Worm (Caenorhabditis elegans): Measurements from ENCODE around the gene sups-1.
A peak's percentile ranks its signal among the peaks of the same experiment; 100 is the strongest.

The sups-1 gene

DNA sequence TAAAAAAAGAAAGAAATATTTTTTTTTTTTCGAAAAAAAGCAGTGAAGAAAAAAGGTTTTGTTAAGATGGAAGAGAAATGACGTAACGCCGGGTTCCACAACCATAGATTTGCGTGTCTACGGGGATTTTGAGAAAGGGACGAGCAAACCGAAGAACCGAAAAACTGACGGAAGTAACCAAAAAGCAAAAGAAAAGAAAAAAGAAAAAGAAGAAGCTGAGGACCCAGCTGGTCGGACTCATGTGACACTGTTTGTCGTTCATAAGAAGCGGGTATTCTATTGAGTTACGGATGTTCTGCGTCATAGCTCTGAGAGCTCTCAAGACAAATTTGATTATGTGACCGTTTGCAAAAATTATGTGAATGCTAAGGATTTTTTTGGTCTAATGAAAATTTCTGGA lies 21.2 kb upstream of the sups-1 start:
- TF ChIP-seq med-1 (GFP tag; optimal IDR thresholded peaks at IDR 0.05; ENCODE audit: insufficient read depth): no peak
- no peak for TF ChIP-seq ztf-29 (GFP tag; IDR thresholded peaks at IDR 0.05)
- no peak for TF ChIP-seq ref-1 (GFP tag; conservative IDR thresholded peaks at IDR 0.05)
- TF ChIP-seq T22C8.4 (GFP tag; IDR thresholded peaks at IDR 0.05): no peak
- no peak for TF ChIP-seq ztf-23 (GFP tag; IDR thresholded peaks at IDR 0.05)
- TF ChIP-seq tab-1 (GFP tag; IDR thresholded peaks at IDR 0.05): no peak
- no peak for TF ChIP-seq cog-1 (tag; optimal IDR thresholded peaks at IDR 0.05)
- TF ChIP-seq klf-2 (GFP tag; conservative IDR thresholded peaks at IDR 0.05): no peak
- no peak for TF ChIP-seq flt-1 (GFP tag; IDR thresholded peaks at IDR 0.05)

DNA sequence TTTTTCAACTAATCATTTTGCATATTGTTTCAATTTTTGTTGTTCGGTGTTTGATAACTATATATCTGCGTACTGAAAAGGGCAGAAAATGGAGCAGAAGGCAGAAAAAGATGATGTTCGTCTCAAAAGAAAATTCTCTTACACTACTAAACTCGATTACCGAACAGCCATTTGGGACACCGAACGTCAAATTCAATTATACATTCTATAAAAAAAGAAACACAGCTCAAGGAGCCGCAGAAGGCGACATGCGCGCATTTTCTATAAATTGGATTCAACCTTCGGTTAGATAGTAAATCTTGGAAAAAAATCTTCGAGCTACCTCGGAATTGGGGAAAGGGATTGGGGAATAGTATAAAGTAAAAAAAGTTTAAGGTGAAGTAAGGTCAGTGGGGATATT lies 20.7 kb upstream of the sups-1 start:
- TF ChIP-seq T22C8.4 (GFP tag; IDR thresholded peaks at IDR 0.05): no peak
- TF ChIP-seq flt-1 (GFP tag; IDR thresholded peaks at IDR 0.05): no peak
- TF ChIP-seq ref-1 (GFP tag; conservative IDR thresholded peaks at IDR 0.05): no peak
- TF ChIP-seq med-1 (GFP tag; optimal IDR thresholded peaks at IDR 0.05; ENCODE audit: insufficient read depth): no peak
- no peak for TF ChIP-seq klf-2 (GFP tag; conservative IDR thresholded peaks at IDR 0.05)
- TF ChIP-seq ztf-29 (GFP tag; IDR thresholded peaks at IDR 0.05): no peak
- no peak for TF ChIP-seq ztf-23 (GFP tag; IDR thresholded peaks at IDR 0.05)
- TF ChIP-seq tab-1 (GFP tag; IDR thresholded peaks at IDR 0.05): no peak
- TF ChIP-seq cog-1 (tag; optimal IDR thresholded peaks at IDR 0.05): no peak

DNA sequence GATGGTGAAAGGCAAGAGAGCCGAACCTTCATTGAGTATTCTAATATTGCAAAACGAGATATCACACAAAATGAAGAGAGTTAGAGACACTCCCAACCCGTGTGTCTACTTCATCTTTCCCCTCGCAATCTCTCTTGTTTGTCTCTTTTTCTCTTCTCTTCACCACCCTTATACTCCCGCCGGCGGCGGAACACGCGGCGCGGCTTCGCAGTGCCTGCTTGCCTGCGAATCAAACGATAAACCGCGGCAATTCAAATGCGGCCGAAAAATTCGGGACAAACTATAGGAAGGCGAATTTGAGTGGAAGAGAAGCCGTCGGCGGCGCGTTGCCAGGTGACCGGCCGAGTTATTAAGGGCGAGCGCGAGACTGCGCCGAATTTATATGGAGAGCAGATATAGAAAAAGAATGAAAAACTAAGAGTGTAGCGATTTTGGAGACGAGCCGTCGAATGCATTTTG lies 19.3 kb upstream of the sups-1 start, which contains the start of gene klp-13:
TSS of gene klp-13 (plus strand) at position 409 of the 459 bp plus-strand sequence.
- TF ChIP-seq cog-1 (tag; optimal IDR thresholded peaks at IDR 0.05) (peak; percentile 91), ref-1 (GFP tag; conservative IDR thresholded peaks at IDR 0.05) (0 out of 2 replicates have a peak, but pooled peaks have one; percentile 9), ztf-29 (GFP tag; IDR thresholded peaks at IDR 0.05) (peak; percentile 62; the same call in 1 of the 2 replicates), flt-1 (GFP tag; IDR thresholded peaks at IDR 0.05) (peak; percentile 41; the same call in 1 of the 2 replicates), med-1 (GFP tag; optimal IDR thresholded peaks at IDR 0.05; ENCODE audit: insufficient read depth) (no peak), T22C8.4 (GFP tag; IDR thresholded peaks at IDR 0.05) (no peak), ztf-23 (GFP tag; IDR thresholded peaks at IDR 0.05) (peak; percentile 54; the same call in 1 of the 2 replicates)

DNA sequence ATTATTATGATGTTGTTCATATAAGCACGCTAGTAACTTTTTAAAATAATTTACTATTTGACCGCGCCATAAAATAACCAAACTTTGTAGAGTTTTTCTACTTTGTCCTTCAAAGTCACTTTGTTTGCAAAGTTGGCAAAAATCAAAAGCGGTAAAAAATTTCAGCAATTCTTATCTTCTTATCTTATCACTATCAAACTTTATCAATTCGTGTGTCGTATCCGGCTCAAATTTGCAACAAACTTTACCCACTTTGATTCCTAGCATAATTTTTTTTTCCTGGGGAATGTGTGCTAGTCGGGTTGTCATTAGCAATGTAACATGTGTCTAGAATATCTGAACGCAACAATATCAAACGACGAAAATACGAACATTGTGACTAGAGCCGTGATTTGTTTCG lies 18.2 kb upstream of the sups-1 start:
- TF ChIP-seq flt-1 (GFP tag; IDR thresholded peaks at IDR 0.05) (no peak), klf-2 (GFP tag; conservative IDR thresholded peaks at IDR 0.05) (no peak), T22C8.4 (GFP tag; IDR thresholded peaks at IDR 0.05) (no peak), tab-1 (GFP tag; IDR thresholded peaks at IDR 0.05) (no peak), ztf-23 (GFP tag; IDR thresholded peaks at IDR 0.05) (no peak), cog-1 (tag; optimal IDR thresholded peaks at IDR 0.05) (no peak), ref-1 (GFP tag; conservative IDR thresholded peaks at IDR 0.05) (no peak), med-1 (GFP tag; optimal IDR thresholded peaks at IDR 0.05; ENCODE audit: insufficient read depth) (no peak), ztf-29 (GFP tag; IDR thresholded peaks at IDR 0.05) (no peak)

DNA sequence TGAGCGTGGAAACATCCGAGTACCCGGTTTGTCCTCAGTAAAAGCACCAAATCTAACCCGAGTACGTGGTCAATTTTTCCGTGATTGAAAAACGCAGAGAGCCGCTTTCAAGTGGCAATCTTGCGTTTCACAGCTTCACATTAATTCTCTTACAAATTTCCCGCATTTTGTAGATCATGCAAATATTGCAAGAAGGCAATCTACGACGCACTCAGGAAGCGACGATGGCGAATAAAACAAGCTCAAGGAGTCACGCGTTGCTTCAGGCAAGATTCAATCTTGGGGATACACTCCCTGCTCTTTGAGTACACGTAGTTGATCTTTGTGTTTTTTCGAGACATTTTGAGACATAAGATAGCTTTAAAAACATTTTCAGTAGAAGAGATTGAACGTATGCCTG lies 16.0 kb upstream of the sups-1 start:
- TF ChIP-seq tab-1 (GFP tag; IDR thresholded peaks at IDR 0.05): no peak
- TF ChIP-seq med-1 (GFP tag; optimal IDR thresholded peaks at IDR 0.05; ENCODE audit: insufficient read depth): no peak
- no peak for TF ChIP-seq ref-1 (GFP tag; conservative IDR thresholded peaks at IDR 0.05)
- TF ChIP-seq ztf-29 (GFP tag; IDR thresholded peaks at IDR 0.05): no peak
- TF ChIP-seq klf-2 (GFP tag; conservative IDR thresholded peaks at IDR 0.05): no peak
- TF ChIP-seq T22C8.4 (GFP tag; IDR thresholded peaks at IDR 0.05): no peak

DNA sequence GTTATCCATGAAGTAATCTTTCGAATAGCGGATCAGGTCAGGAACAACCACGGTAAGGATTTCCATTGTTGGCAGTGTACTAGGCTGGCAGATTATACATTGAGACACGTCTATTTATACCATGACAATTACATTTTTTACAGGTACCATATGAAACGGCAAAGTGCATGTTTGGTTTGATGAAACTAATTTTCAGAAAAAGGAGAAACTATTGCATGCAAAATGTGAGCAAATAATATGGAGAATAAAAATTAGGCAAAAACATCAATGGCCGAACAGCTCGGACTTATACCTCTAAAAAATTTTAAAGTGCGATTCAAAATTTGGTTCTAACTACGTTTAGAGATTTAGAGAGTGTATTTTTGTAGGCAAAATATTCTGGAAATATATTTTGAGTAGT lies 11.2 kb upstream of the sups-1 start, which contains the start of gene F22F4.5:
TSS of gene F22F4.5 (minus strand) at position 101 of the 400 bp plus-strand sequence.
- TF ChIP-seq klf-2 (GFP tag; conservative IDR thresholded peaks at IDR 0.05) (no peak), ztf-23 (GFP tag; IDR thresholded peaks at IDR 0.05) (no peak), ref-1 (GFP tag; conservative IDR thresholded peaks at IDR 0.05) (no peak), cog-1 (tag; optimal IDR thresholded peaks at IDR 0.05) (no peak), tab-1 (GFP tag; IDR thresholded peaks at IDR 0.05) (no peak), ztf-29 (GFP tag; IDR thresholded peaks at IDR 0.05) (no peak), med-1 (GFP tag; optimal IDR thresholded peaks at IDR 0.05; ENCODE audit: insufficient read depth) (no peak), T22C8.4 (GFP tag; IDR thresholded peaks at IDR 0.05) (no peak), flt-1 (GFP tag; IDR thresholded peaks at IDR 0.05) (no peak)

DNA sequence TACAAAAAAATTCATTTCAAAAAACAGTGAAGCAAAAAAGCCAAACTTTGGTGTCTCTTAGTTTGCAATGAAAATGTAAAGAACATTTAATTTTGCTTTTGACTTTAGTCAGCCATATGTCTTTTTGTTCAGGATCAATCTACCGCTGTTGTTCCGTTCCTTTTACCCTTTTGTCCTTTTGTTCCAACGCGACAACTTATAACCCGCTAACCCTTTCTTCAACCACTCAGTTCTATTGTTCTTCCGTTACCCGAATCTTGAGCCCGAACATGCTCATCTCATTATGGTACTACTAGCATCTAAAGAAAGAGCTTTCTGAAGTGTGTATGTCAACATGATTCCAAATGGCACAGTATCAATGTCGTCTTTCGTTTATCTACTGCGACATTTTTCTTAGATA lies 9.9 kb upstream of the sups-1 start:
- no peak for TF ChIP-seq ztf-23 (GFP tag; IDR thresholded peaks at IDR 0.05)
- TF ChIP-seq cog-1 (tag; optimal IDR thresholded peaks at IDR 0.05): no peak
- TF ChIP-seq ztf-29 (GFP tag; IDR thresholded peaks at IDR 0.05): no peak
- no peak for TF ChIP-seq tab-1 (GFP tag; IDR thresholded peaks at IDR 0.05)
- no peak for TF ChIP-seq ref-1 (GFP tag; conservative IDR thresholded peaks at IDR 0.05)
- TF ChIP-seq klf-2 (GFP tag; conservative IDR thresholded peaks at IDR 0.05): no peak

DNA sequence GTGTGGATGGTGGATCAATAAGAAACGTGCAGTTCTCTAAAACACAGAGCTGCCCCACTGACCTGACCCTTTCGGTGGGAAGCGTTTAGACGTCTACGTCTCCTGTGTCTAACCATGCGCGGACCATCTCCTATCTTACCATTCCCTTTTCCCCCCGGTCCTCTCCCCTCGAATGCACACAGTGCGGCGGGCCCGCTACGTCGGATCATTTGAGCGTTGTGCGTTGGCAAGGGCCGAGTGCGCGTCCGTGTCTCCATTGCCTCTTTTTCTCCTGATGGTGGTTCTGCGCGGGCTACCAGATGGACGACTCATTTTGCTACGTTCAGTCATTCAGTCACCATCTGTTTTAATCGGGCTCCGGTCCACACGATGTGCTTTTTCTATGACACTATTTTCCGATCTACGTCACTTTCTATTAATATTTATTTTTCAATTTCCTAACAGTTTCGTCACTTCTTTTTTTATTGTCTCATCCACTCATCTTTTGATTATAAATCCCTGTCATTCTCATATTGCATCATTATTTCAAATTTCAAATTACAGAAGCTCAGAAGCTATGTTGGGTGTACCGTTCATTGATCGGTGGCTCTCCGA lies 8.2 kb upstream of the sups-1 start, which contains the start of gene inx-3:
TSS of gene inx-3 (plus strand) at position 544 of the 594 bp plus-strand sequence.
- 0 out of 2 replicates have a peak, but pooled peaks have one; percentile 4 for TF ChIP-seq flt-1 (GFP tag; IDR thresholded peaks at IDR 0.05)
- 0 out of 2 replicates have a peak, but pooled peaks have one; percentile 3 for TF ChIP-seq T22C8.4 (GFP tag; IDR thresholded peaks at IDR 0.05)
- no peak for TF ChIP-seq ztf-29 (GFP tag; IDR thresholded peaks at IDR 0.05)
- peak; percentile 53; the same call in 1 of the 2 replicates for TF ChIP-seq tab-1 (GFP tag; IDR thresholded peaks at IDR 0.05)
- no peak for TF ChIP-seq med-1 (GFP tag; optimal IDR thresholded peaks at IDR 0.05; ENCODE audit: insufficient read depth)
- no peak for TF ChIP-seq cog-1 (tag; optimal IDR thresholded peaks at IDR 0.05)
- 0 out of 2 replicates have a peak, but pooled peaks have one; percentile 55 for TF ChIP-seq ztf-23 (GFP tag; IDR thresholded peaks at IDR 0.05)
- no peak for TF ChIP-seq ref-1 (GFP tag; conservative IDR thresholded peaks at IDR 0.05)

DNA sequence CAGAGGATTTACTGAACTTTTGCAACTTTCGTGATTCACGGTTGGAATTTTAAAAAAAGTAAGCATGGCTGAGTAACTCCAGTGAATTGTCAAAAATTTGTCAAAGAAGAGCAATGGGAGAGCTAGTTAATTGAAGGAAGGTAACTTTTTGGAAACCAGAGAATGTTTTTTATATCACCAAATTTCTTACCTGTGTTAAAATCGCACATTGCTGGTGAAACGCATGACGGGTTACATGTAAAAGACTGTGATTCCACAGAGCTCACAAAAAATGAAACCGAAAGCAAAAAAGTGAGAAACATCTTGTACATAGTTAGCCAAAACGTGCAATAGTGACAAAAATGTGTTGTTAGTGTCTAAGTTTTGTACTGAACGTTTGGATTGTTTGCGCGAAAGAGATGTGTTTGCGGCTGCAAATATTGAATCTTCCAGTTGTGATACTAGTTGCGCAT lies 4.8 kb upstream of the sups-1 start, which contains the start of gene F22F4.9:
TSS of gene F22F4.9 (minus strand) at position 402 of the 452 bp plus-strand sequence.
- no peak for TF ChIP-seq T22C8.4 (GFP tag; IDR thresholded peaks at IDR 0.05)
- TF ChIP-seq med-1 (GFP tag; optimal IDR thresholded peaks at IDR 0.05; ENCODE audit: insufficient read depth): no peak
- TF ChIP-seq flt-1 (GFP tag; IDR thresholded peaks at IDR 0.05): no peak
- no peak for TF ChIP-seq klf-2 (GFP tag; conservative IDR thresholded peaks at IDR 0.05)
- TF ChIP-seq cog-1 (tag; optimal IDR thresholded peaks at IDR 0.05): no peak
- TF ChIP-seq tab-1 (GFP tag; IDR thresholded peaks at IDR 0.05): no peak
